Fruit fly (Drosophila melanogaster) whole organism, embryonic: ENCODE results near the gene nudE.

Experiments used
- Antp ChIP-seq: fragments of 200-800 bp; sonication (Bioruptor generic); optimal IDR thresholded peaks from 3 replicates; lab custom pipeline; 2016; ENCODE audit warnings: missing biosample characterization, missing genetic modification characterization
- B-H1 ChIP-seq: fragments of 200-800 bp; sonication (Bioruptor generic); IDR thresholded peaks from 3 replicates; pipeline ENCODE4 v1.3.6; 2022; ENCODE audit warnings: missing biosample characterization, missing genetic modification characterization
- Blimp-1 ChIP-seq: fragments of 200-800 bp; sonication (Bioruptor generic); optimal IDR thresholded peaks from 3 replicates; lab custom pipeline; 2018; ENCODE audit warnings: missing biosample characterization, missing genetic modification characterization, mild to moderate bottlenecking, moderate library complexity, missing genetic modification reagents
- CG10267 ChIP-seq: fragments of 200-800 bp; sonication (Bioruptor generic); optimal IDR thresholded peaks from 2 replicates; lab custom pipeline; 2018; ENCODE audit warnings: missing biosample characterization, mild to moderate bottlenecking, missing genetic modification characterization, moderate library complexity
- CG12155 ChIP-seq: fragments of 200-800 bp; sonication (Bioruptor generic); optimal IDR thresholded peaks from 3 replicates; lab custom pipeline; 2016; ENCODE audit warnings: missing biosample characterization, missing genetic modification characterization
- CG12219 ChIP-seq: fragments of 200-800 bp; sonication (Bioruptor generic); optimal IDR thresholded peaks from 3 replicates; lab custom pipeline; 2018; ENCODE audit warnings: missing biosample characterization, mild to moderate bottlenecking, missing genetic modification characterization
- CG14050 ChIP-seq: fragments of 200-800 bp; sonication (Bioruptor generic); IDR thresholded peaks from 3 replicates; pipeline ENCODE4 v1.3.6; 2022; ENCODE audit warnings: missing biosample characterization, missing genetic modification characterization
- CG16779 ChIP-seq: fragments of 200-800 bp; sonication (Bioruptor generic); IDR thresholded peaks from 2 replicates; pipeline ENCODE4 v1.3.6; 2022; ENCODE audit warnings: missing biosample characterization, missing genetic modification characterization
- CG17802 ChIP-seq: fragments of 200-800 bp; sonication (Bioruptor generic); optimal IDR thresholded peaks from 2 replicates; lab custom pipeline; 2018; ENCODE audit warnings: missing biosample characterization, mild to moderate bottlenecking, missing genetic modification characterization, moderate library complexity
- CG18619 ChIP-seq: fragments of 200-800 bp; sonication (Bioruptor generic); optimal IDR thresholded peaks from 3 replicates; lab custom pipeline; 2017; ENCODE audit warnings: missing biosample characterization, mild to moderate bottlenecking, missing genetic modification characterization
- CG2202 ChIP-seq: fragments of 200-800 bp; sonication (Bioruptor generic); optimal IDR thresholded peaks from 2 replicates; lab custom pipeline; 2018; ENCODE audit warnings: missing biosample characterization, mild to moderate bottlenecking, missing genetic modification characterization
- CG30020 ChIP-seq: fragments of 200-800 bp; optimal IDR thresholded peaks from 2 replicates; lab custom pipeline; 2019; ENCODE audit warnings: missing biosample characterization, mild to moderate bottlenecking, missing genetic modification characterization, moderate library complexity
- CG4282 ChIP-seq: fragments of 200-800 bp; sonication (Bioruptor generic); optimal IDR thresholded peaks from 2 replicates; lab custom pipeline; 2016; ENCODE audit warnings: missing biosample characterization, missing genetic modification characterization
- CG6254 ChIP-seq: fragments of 200-800 bp; sonication (Bioruptor generic); optimal IDR thresholded peaks from 3 replicates; lab custom pipeline; 2017; ENCODE audit warnings: mild to moderate bottlenecking, missing biosample characterization, missing genetic modification reagents, missing genetic modification characterization
- CG6689 ChIP-seq: fragments of 200-800 bp; sonication (Bioruptor generic); IDR thresholded peaks from 2 replicates; pipeline ENCODE4 v1.3.6; 2022; ENCODE audit warnings: missing biosample characterization, missing genetic modification characterization
- CG6765 ChIP-seq: fragments of 200-800 bp; sonication (Bioruptor generic); optimal IDR thresholded peaks from 3 replicates; lab custom pipeline; 2017; ENCODE audit warnings: missing biosample characterization, mild to moderate bottlenecking, missing genetic modification characterization
- CG6791 ChIP-seq: fragments of 200-800 bp; sonication (Bioruptor generic); IDR thresholded peaks from 3 replicates; pipeline ENCODE4 v1.3.6; 2022; ENCODE audit warnings: missing biosample characterization, missing genetic modification characterization; ENCODE audit not compliant: partially characterized antibody
- CG7556 ChIP-seq: fragments of 200-800 bp; sonication (Bioruptor generic); optimal IDR thresholded peaks from 2 replicates; lab custom pipeline; 2017; ENCODE audit warnings: missing biosample characterization, mild to moderate bottlenecking, missing genetic modification characterization
- CG7839 ChIP-seq: fragments of 200-800 bp; sonication (Bioruptor generic); optimal IDR thresholded peaks from 3 replicates; lab custom pipeline; 2018; ENCODE audit warnings: missing biosample characterization, mild to moderate bottlenecking, missing genetic modification characterization, moderate library complexity
- CG8089 ChIP-seq: fragments of 200-800 bp; sonication (Bioruptor generic); optimal IDR thresholded peaks from 3 replicates; lab custom pipeline; 2016; ENCODE audit warnings: missing biosample characterization, missing genetic modification characterization
- CG8388 ChIP-seq: fragments of 200-800 bp; sonication (Bioruptor generic); optimal IDR thresholded peaks from 2 replicates; lab custom pipeline; 2019; ENCODE audit warnings: missing biosample characterization, mild to moderate bottlenecking, missing genetic modification characterization, moderate library complexity
- D19B ChIP-seq: fragments of 200-800 bp; sonication (Bioruptor generic); optimal IDR thresholded peaks from 2 replicates; lab custom pipeline; 2017; ENCODE audit warnings: missing biosample characterization, mild to moderate bottlenecking, missing genetic modification characterization
- HLH54F ChIP-seq: fragments of 200-800 bp; sonication (Bioruptor generic); optimal IDR thresholded peaks from 3 replicates; lab custom pipeline; 2016; ENCODE audit warnings: missing biosample characterization, missing genetic modification characterization
- Hr3 ChIP-seq: fragments of 200-800 bp; sonication (Bioruptor generic); optimal IDR thresholded peaks from 3 replicates; lab custom pipeline; 2016; ENCODE audit warnings: missing biosample characterization, missing genetic modification characterization
- Med ChIP-seq: fragments of 200-800 bp; sonication (Bioruptor generic); peaks from one replicate; lab custom pipeline; 2016; ENCODE audit warnings: missing biosample characterization, missing genetic modification characterization, mild to moderate bottlenecking, inconsistent platforms, moderate library complexity
- chm ChIP-seq: fragments of 200-800 bp; sonication (Bioruptor generic); IDR thresholded peaks from 2 replicates; pipeline ENCODE4 v1.3.6; 2022; ENCODE audit warnings: missing biosample characterization, missing genetic modification characterization
- corto ChIP-seq: fragments of 200-800 bp; sonication (Bioruptor generic); optimal IDR thresholded peaks from 2 replicates; lab custom pipeline; 2016; ENCODE audit warnings: missing biosample characterization, mild to moderate bottlenecking, missing genetic modification characterization, moderate library complexity
- dimm ChIP-seq: fragments of 200-800 bp; sonication (Bioruptor generic); IDR thresholded peaks from 2 replicates; pipeline ENCODE4 v1.3.6; 2022; ENCODE audit warnings: missing biosample characterization, missing genetic modification characterization
- dm ChIP-seq: fragments of 200-800 bp; sonication (Bioruptor generic); optimal IDR thresholded peaks from 3 replicates; lab custom pipeline; 2016; ENCODE audit warnings: missing biosample characterization, missing genetic modification characterization
- emc ChIP-seq: fragments of 200-800 bp; sonication (Bioruptor generic); optimal IDR thresholded peaks from 2 replicates; lab custom pipeline; 2016; ENCODE audit warnings: missing biosample characterization, missing genetic modification characterization
- her ChIP-seq: fragments of 200-800 bp; sonication (Bioruptor generic); optimal IDR thresholded peaks from 2 replicates; lab custom pipeline; 2016; ENCODE audit warnings: missing biosample characterization, missing genetic modification characterization
- knrl ChIP-seq: fragments of 200-800 bp; sonication (Bioruptor generic); IDR thresholded peaks from 3 replicates; pipeline ENCODE4 v1.3.6; 2022; ENCODE audit warnings: missing biosample characterization, missing genetic modification characterization; ENCODE audit not compliant: partially characterized antibody
- otp ChIP-seq: fragments of 200-800 bp; sonication (Bioruptor generic); IDR thresholded peaks from 3 replicates; pipeline ENCODE4, ENCODE4 v1.3.6; 2022; ENCODE audit warnings: missing biosample characterization, missing genetic modification characterization
- pan ChIP-seq, 4 experiments: fragments of >200 bp in 3 of 4; fragments of 200-800 bp in 1 of 4; sonication (Bioruptor generic) in 1 of 4; optimal IDR thresholded peaks in 3 of 4; IDR thresholded peaks in 1 of 4; 2 replicates each; pipeline versions ENCODE4 v1.3.6 to Lab custom; 2017 to 2022; ENCODE audit warnings: missing biosample characterization in 2 of 4, missing genetic modification characterization in 2 of 4, mixed read lengths in 1 of 4
- psq ChIP-seq: fragments of 200-800 bp; sonication (Bioruptor generic); optimal IDR thresholded peaks from 2 replicates; lab custom pipeline; 2017; ENCODE audit warnings: missing biosample characterization, missing genetic modification characterization
- row ChIP-seq: fragments of 200-800 bp; sonication (Bioruptor generic); IDR thresholded peaks from 3 replicates; pipeline ENCODE4 v1.3.6; 2022; ENCODE audit warnings: missing biosample characterization, missing genetic modification characterization
- run ChIP-seq: fragments of 200-800 bp; sonication (Bioruptor generic); optimal IDR thresholded peaks from 3 replicates; lab custom pipeline; 2018; ENCODE audit warnings: missing biosample characterization, mild to moderate bottlenecking, missing genetic modification characterization
- slp2 ChIP-seq: fragments of 200-800 bp; sonication (Bioruptor generic); optimal IDR thresholded peaks from 2 replicates; lab custom pipeline; 2016; ENCODE audit warnings: missing biosample characterization, missing genetic modification characterization
- so ChIP-seq: fragments of 200-800 bp; sonication (Bioruptor generic); IDR thresholded peaks from 3 replicates; pipeline ENCODE4 v1.3.6; 2022; ENCODE audit warnings: missing biosample characterization, missing genetic modification characterization
- sob ChIP-seq: fragments of 200-800 bp; sonication (Bioruptor generic); IDR thresholded peaks from 2 replicates; pipeline ENCODE4 v1.3.6; 2022; ENCODE audit warnings: missing biosample characterization, missing genetic modification characterization
- ssp ChIP-seq: fragments of 200-800 bp; sonication (Bioruptor generic); IDR thresholded peaks from 2 replicates; pipeline ENCODE4 v1.3.6; 2022; ENCODE audit warnings: missing biosample characterization, missing genetic modification characterization
- tll ChIP-seq, 2 experiments: fragments of 200-800 bp in 1 of 2; fragments of >200 bp in 1 of 2; sonication (Bioruptor generic) in 1 of 2; optimal IDR thresholded peaks; 2 replicates each; lab custom pipeline; 2017 to 2019; ENCODE audit warnings: missing biosample characterization in 2 of 2, missing genetic modification characterization in 2 of 2, mild to moderate bottlenecking in 1 of 2, moderate library complexity in 1 of 2
- toy ChIP-seq: fragments of 200-800 bp; sonication (Bioruptor generic); IDR thresholded peaks from 2 replicates; pipeline ENCODE4 v1.3.6; 2022; ENCODE audit warnings: missing biosample characterization, missing genetic modification characterization
- trem ChIP-seq: fragments of 200-800 bp; optimal IDR thresholded peaks from 3 replicates; lab custom pipeline; 2019; ENCODE audit warnings: missing biosample characterization, mild to moderate bottlenecking, missing genetic modification characterization, moderate library complexity
- ttk ChIP-seq: fragments of 200-800 bp; sonication (Bioruptor generic); IDR thresholded peaks from 2 replicates; pipeline ENCODE4 v2.1.2; 2022; ENCODE audit warnings: missing biosample characterization, missing genetic modification characterization
- tx ChIP-seq: fragments of 200-800 bp; sonication (Bioruptor generic); optimal IDR thresholded peaks from 2 replicates; lab custom pipeline; 2016; ENCODE audit warnings: missing biosample characterization, missing genetic modification characterization
- wek ChIP-seq: fragments of 200-800 bp; sonication (Bioruptor generic); optimal IDR thresholded peaks from 3 replicates; lab custom pipeline; 2018; ENCODE audit warnings: missing biosample characterization, mild to moderate bottlenecking, missing genetic modification characterization, moderate library complexity
- zen ChIP-seq: fragments of 200-800 bp; sonication (Bioruptor generic); optimal IDR thresholded peaks from 3 replicates; lab custom pipeline; 2018; ENCODE audit warnings: missing biosample characterization, mild to moderate bottlenecking, missing genetic modification characterization, moderate library complexity
- zfh2 ChIP-seq: fragments of 200-800 bp; sonication (Bioruptor generic); optimal IDR thresholded peaks from 2 replicates; lab custom pipeline; 2016; ENCODE audit warnings: missing biosample characterization, missing genetic modification characterization

Gene nudE

dm6 chr3L:9855784-9856426 is 43.1 kb upstream of the nudE start (continued):
- no peak for TF ChIP-seq CG6791 (GFP tag; lab: Robert Waterston, UW)
- TF ChIP-seq D19B (GFP tag; lab: Kevin White, UChicago): peak; percentile 70
- TF ChIP-seq CG17802 (tag; lab: Kevin White, UChicago): peak; percentile 90
- peak; percentile 95 for TF ChIP-seq CG12219 (GFP tag; lab: Kevin White, UChicago)
- peak; percentile 97 for TF ChIP-seq CG2202 (tag; lab: Kevin White, UChicago)
- TF ChIP-seq CG30020 (tag; lab: Kevin White, UChicago): peak; percentile 77
- TF ChIP-seq wek (GFP tag; lab: Kevin White, UChicago): peak; percentile 87
- TF ChIP-seq CG7839 (tag; lab: Kevin White, UChicago): peak; percentile 96
- peak; percentile 96 for TF ChIP-seq HLH54F (GFP tag; lab: Kevin White, UChicago)
- peak; percentile 96 for TF ChIP-seq sob (GFP tag; lab: Robert Waterston, UW)
- TF ChIP-seq Hr3: peak; percentile 96
- peak; percentile 93 for TF ChIP-seq B-H1 (GFP tag; lab: Robert Waterston, UW)
- TF ChIP-seq corto (GFP tag; lab: Kevin White, UChicago): peak; percentile 83
- TF ChIP-seq dimm (GFP tag; lab: Robert Waterston, UW): peak; percentile 93
- peak; percentile 97 for TF ChIP-seq CG8388
- TF ChIP-seq her (GFP tag; lab: Kevin White, UChicago): peak; percentile 94
- peak; percentile 89 for TF ChIP-seq run
- TF ChIP-seq zen (tag; lab: Kevin White, UChicago): peak; percentile 99
- peak; percentile 82 for TF ChIP-seq CG6765 (GFP tag; lab: Kevin White, UChicago)
- TF ChIP-seq pan (optimal IDR thresholded peaks at IDR 0.05; lab: Kevin White, UChicago): no peak
- peak in 1 of 2 experiments; percentile 96 for TF ChIP-seq pan (GFP tag; optimal IDR thresholded peaks at IDR 0.05 in 1 of 2, IDR thresholded peaks at IDR 0.05 in 1 of 2)
- peak; percentile 97 for TF ChIP-seq CG6254 (GFP tag; lab: Kevin White, UChicago)
- peak; percentile 96 for TF ChIP-seq slp2 (GFP tag; lab: Kevin White, UChicago)
- TF ChIP-seq ttk (GFP tag; lab: Robert Waterston, UW): peak; percentile 97
- peak; percentile 99 for TF ChIP-seq Med (GFP tag; lab: Kevin White, UChicago)
- peak in 1 of 2 experiments; percentile 97 for TF ChIP-seq tll (GFP tag; optimal IDR thresholded peaks at IDR 0.05; lab: Kevin White, UChicago)
- peak; percentile 93 for TF ChIP-seq CG16779 (GFP tag; lab: Robert Waterston, UW)
- peak; percentile 79 for TF ChIP-seq psq
- peak; percentile 95 for TF ChIP-seq tx (GFP tag; lab: Kevin White, UChicago)
- peak; percentile 84 for TF ChIP-seq toy (GFP tag; lab: Robert Waterston, UW)
- peak; percentile 98 for TF ChIP-seq row (GFP tag; lab: Robert Waterston, UW)
- TF ChIP-seq chm: peak; percentile 99
- TF ChIP-seq so (GFP tag; lab: Robert Waterston, UW): peak; percentile 97
- TF ChIP-seq CG10267 (tag; lab: Kevin White, UChicago): peak; percentile 95
- TF ChIP-seq CG6689 (GFP tag; lab: Robert Waterston, UW): peak; percentile 98
- TF ChIP-seq CG8089 (GFP tag; lab: Kevin White, UChicago): peak; percentile 97
- TF ChIP-seq emc: peak; percentile 83
- peak; percentile 93 for TF ChIP-seq CG14050 (GFP tag; lab: Robert Waterston, UW)
- TF ChIP-seq CG18619 (GFP tag; lab: Kevin White, UChicago): peak; percentile 92
- TF ChIP-seq dm: peak; percentile 93
- TF ChIP-seq zfh2 (GFP tag; lab: Kevin White, UChicago): peak; percentile 89
- peak; percentile 94 for TF ChIP-seq CG7556 (GFP tag; lab: Kevin White, UChicago)
- TF ChIP-seq knrl (GFP tag; lab: Robert Waterston, UW): no peak
- TF ChIP-seq ssp (GFP tag; lab: Robert Waterston, UW): peak; percentile 89
- peak; percentile 90 for TF ChIP-seq CG12155 (GFP tag; lab: Kevin White, UChicago)
- TF ChIP-seq CG4282 (GFP tag; lab: Kevin White, UChicago): peak; percentile 81
- peak; percentile 99 for TF ChIP-seq Blimp-1 (GFP tag; lab: Kevin White, UChicago)
- peak; percentile 97 for TF ChIP-seq trem
- peak; percentile 98 for TF ChIP-seq Antp (GFP tag; lab: Kevin White, UChicago)
- TF ChIP-seq otp (GFP tag; lab: Robert Waterston, UW): peak; percentile 98
